Worm (Caenorhabditis elegans): ENCODE data around the gene srt-22.
"Not testable (repeated sequence)": the region's sequence is repeated elsewhere in the genome, so short reads cannot be mapped to it uniquely, and the experiment has no call there.

Gene srt-22

DNA sequence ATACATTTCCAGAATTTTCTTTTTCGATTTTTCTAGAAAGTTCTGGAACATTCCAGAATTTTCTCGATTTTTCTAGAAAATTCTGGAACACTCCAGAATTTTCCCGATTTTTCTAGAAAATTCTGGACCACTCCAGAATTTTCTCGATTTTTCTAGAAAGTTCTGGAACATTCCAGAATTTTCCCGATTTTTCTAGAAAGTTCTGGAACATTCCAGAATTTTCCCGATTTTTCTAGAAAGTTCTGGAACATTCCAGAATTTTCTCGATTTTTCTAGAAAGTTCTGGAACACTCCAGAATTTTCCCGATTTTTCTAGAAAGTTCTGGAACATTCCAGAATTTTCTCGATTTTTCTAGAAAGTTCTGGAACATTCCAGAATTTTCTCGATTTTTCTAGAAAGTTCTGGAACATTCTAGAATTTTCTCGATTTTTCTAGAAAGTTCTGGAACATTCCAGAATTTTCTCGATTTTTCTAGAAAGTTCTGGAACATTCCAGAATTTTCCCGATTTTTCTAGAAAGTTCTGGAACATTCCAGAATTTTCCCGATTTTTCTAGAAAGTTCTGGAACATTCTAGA lies 5.1 kb upstream of the srt-22 start:
- TF ChIP-seq mdt-29 (GFP tag; IDR thresholded peaks at IDR 0.05) (peak; percentile 86), arid-1 (GFP tag; conservative IDR thresholded peaks at IDR 0.05) (peak; percentile 76; the same call in 1 of the 2 replicates), Y75B8A.6 (GFP tag; IDR thresholded peaks at IDR 0.05) (0 out of 2 replicates have a peak, but pooled peaks have one; percentile 46), lim-7 (GFP tag; IDR thresholded peaks at IDR 0.05) (peak; percentile 73), Y105C5A.15 (GFP tag; IDR thresholded peaks at IDR 0.05) (0 out of 2 replicates have a peak, but pooled peaks have one; percentile 30), snpc-1.2 (GFP tag; IDR thresholded peaks at IDR 0.05) (peak; percentile 59; the same call in 1 of the 2 replicates), lin-1 (GFP tag; IDR thresholded peaks at IDR 0.05) (0 out of 2 replicates have a peak, but pooled peaks have one; percentile 57), egl-43 (GFP tag; IDR thresholded peaks at IDR 0.05) (0 out of 2 replicates have a peak, but pooled peaks have one; percentile 24), pha-4 (GFP tag; IDR thresholded peaks at IDR 0.05) (peak; percentile 74; the same call in 1 of the 2 replicates), vab-7 (GFP tag; IDR thresholded peaks at IDR 0.05) (peak; percentile 51; the same call in 1 of the 2 replicates), ctbp-1 (GFP tag; IDR thresholded peaks at IDR 0.05) (peak; percentile 57; the same call in 1 of the 2 replicates), madf-5 (GFP tag; IDR thresholded peaks at IDR 0.05) (0 out of 4 replicates have a peak, but pooled peaks of 1 of the 2 experiments have one; percentile 63), Y48G9A.11 (GFP tag; IDR thresholded peaks at IDR 0.05) (0 out of 2 replicates have a peak, but pooled peaks have one; percentile 60)
- TF ChIP-seq pha-4 (tag; optimal IDR thresholded peaks at IDR 0.05) = not testable (repeated sequence)

DNA sequence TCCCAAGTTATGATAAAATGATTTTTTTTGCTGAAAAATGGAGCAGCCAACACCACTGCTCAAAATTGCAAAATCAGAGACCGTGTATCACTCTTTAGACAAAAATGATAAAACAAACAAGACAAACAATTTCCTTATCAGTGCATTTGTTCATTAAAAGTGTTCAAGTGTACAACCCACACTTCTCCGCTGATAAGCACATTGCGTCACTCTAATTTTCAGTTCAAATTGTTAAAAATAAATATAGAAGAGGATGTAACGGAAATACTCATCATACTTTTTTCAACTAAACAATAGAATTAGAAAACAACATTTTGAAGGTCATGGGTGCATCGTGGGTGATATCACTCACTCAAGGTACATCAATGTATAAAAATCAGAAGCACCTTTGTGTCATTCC lies 2.9 kb upstream of the srt-22 start, which contains the start of gene nhr-291:
TSS of gene nhr-291 (plus strand) at position 324 of the 400 bp plus-strand sequence.
- TF ChIP-seq ceh-20 (GFP tag; IDR thresholded peaks at IDR 0.05) = no peak
- TF ChIP-seq dve-1 (tag; optimal IDR thresholded peaks at IDR 0.05; ENCODE audit: insufficient read depth) = peak; percentile 80
- TF ChIP-seq spr-3 (GFP tag; optimal IDR thresholded peaks at IDR 0.05) = no peak
- TF ChIP-seq hlh-11 (tag; optimal IDR thresholded peaks at IDR 0.05) = peak; percentile 77
- no peak for TF ChIP-seq F37D6.2 (tag; optimal IDR thresholded peaks at IDR 0.05)
- no peak for TF ChIP-seq unc-130 (GFP tag; optimal IDR thresholded peaks at IDR 0.05)
- TF ChIP-seq nhr-77 (tag; optimal IDR thresholded peaks at IDR 0.05) = peak; percentile 96
- TF ChIP-seq T26A8.4 (GFP tag; IDR thresholded peaks at IDR 0.05) = no peak
- peak; percentile 96 for TF ChIP-seq nhr-28 (tag; optimal IDR thresholded peaks at IDR 0.05)
- TF ChIP-seq lir-3 (tag; optimal IDR thresholded peaks at IDR 0.05) = no peak
- TF ChIP-seq mdl-1 (tag; optimal IDR thresholded peaks at IDR 0.05) = peak in 1 of 2 experiments; percentile 30
- TF ChIP-seq daf-16 (GFP tag; optimal IDR thresholded peaks at IDR 0.05) = peak in 1 of 2 experiments; percentile 2
- TF ChIP-seq daf-16 (tag; optimal IDR thresholded peaks at IDR 0.05) = peak; percentile 97
- TF ChIP-seq sdz-12 (GFP tag; optimal IDR thresholded peaks at IDR 0.05) = no peak
- no peak for TF ChIP-seq madf-5 (GFP tag; IDR thresholded peaks at IDR 0.05)
- peak; percentile 56; the same call in 1 of the 2 replicates for TF ChIP-seq tra-1 (GFP tag; IDR thresholded peaks at IDR 0.05)
- peak; percentile 85 for TF ChIP-seq lin-1 (GFP tag; IDR thresholded peaks at IDR 0.05)
- peak; percentile 97 for TF ChIP-seq dmd-6 (GFP tag; IDR thresholded peaks at IDR 0.05)
- peak; percentile 98 for TF ChIP-seq pqm-1 (tag; optimal IDR thresholded peaks at IDR 0.05)
- TF ChIP-seq mep-1 (tag; optimal IDR thresholded peaks at IDR 0.05) = no peak
- TF ChIP-seq lin-29 (GFP tag; IDR thresholded peaks at IDR 0.05) = no peak
- no peak for TF ChIP-seq ztf-11 (tag; optimal IDR thresholded peaks at IDR 0.05)
- no peak for TF ChIP-seq attf-4 (tag; optimal IDR thresholded peaks at IDR 0.05)
- no peak for TF ChIP-seq daf-19 (GFP tag; conservative IDR thresholded peaks at IDR 0.05)
- peak; percentile 31 for TF ChIP-seq nhr-10 (tag; optimal IDR thresholded peaks at IDR 0.05)
- no peak for TF ChIP-seq ceh-28 (tag; optimal IDR thresholded peaks at IDR 0.05)
- peak; percentile 59 for TF ChIP-seq nhr-48 (tag; optimal IDR thresholded peaks at IDR 0.05)
